Worm (Caenorhabditis elegans) whole organism, L1 larva: ENCODE measurements around the gene T04A8.7.
A peak's percentile ranks its signal among the peaks of the same experiment; 100 is the strongest.

Experiments
- C16A3.4 ChIP-seq: fragments of 150-350 bp; optimal IDR thresholded peaks from 2 replicates; lab custom pipeline; 2014; ENCODE audit warnings: missing biosample characterization, missing genetic modification characterization
- C34B4.2 ChIP-seq: sonication (generic microtip); optimal IDR thresholded peaks from 2 replicates; lab custom pipeline; 2017; ENCODE audit warnings: mild to moderate bottlenecking, missing genetic modification characterization, missing compliant biosample characterization
- F16B12.6 ChIP-seq: fragments of 150-350 bp; optimal IDR thresholded peaks from 2 replicates; lab custom pipeline; 2014; ENCODE audit warnings: missing biosample characterization, missing genetic modification characterization
- Y116A8C.19 ChIP-seq: sonication (generic microtip); optimal IDR thresholded peaks from 2 replicates; lab custom pipeline; 2016; ENCODE audit warnings: missing compliant biosample characterization, missing genetic modification characterization, borderline replicate concordance
- alr-1 ChIP-seq: fragments of 200-800 bp; sonication (Bioruptor generic); optimal IDR thresholded peaks from 2 replicates; lab custom pipeline; 2018; ENCODE audit warnings: borderline replicate concordance, mild to moderate bottlenecking, missing genetic modification characterization, missing compliant biosample characterization
- aly-2 ChIP-seq: fragments of 150-350 bp; optimal IDR thresholded peaks from 2 replicates; lab custom pipeline; 2014; ENCODE audit warnings: missing biosample characterization, missing genetic modification characterization
- blmp-1 ChIP-seq: fragments of 150-350 bp; optimal IDR thresholded peaks from 2 replicates; lab custom pipeline; 2014; ENCODE audit warnings: missing biosample characterization, missing genetic modification characterization
- ceh-8 ChIP-seq: fragments of 200-800 bp; sonication (Bioruptor generic); optimal IDR thresholded peaks from 2 replicates; lab custom pipeline; 2018; ENCODE audit warnings: mild to moderate bottlenecking, missing genetic modification characterization, moderate library complexity, missing compliant biosample characterization
- ceh-82 ChIP-seq, 3 experiments: fragments of 150-350 bp in 1 of 3; sonication (generic microtip) in 2 of 3; optimal IDR thresholded peaks; 2 replicates each; lab custom pipeline; 2014 to 2017; ENCODE audit warnings: missing biosample characterization in 3 of 3, missing genetic modification characterization in 3 of 3
- dpl-1 ChIP-seq, 3 experiments: fragments of 150-350 bp in 2 of 3; sonication (generic microtip) in 1 of 3; optimal IDR thresholded peaks; 2 replicates each; lab custom pipeline; 2014 to 2017; ENCODE audit warnings: missing biosample characterization in 3 of 3, missing genetic modification characterization in 3 of 3, missing genetic modification reagents in 3 of 3
- dsc-1 ChIP-seq: sonication (generic microtip); optimal IDR thresholded peaks from 2 replicates; lab custom pipeline; 2016; ENCODE audit warnings: mild to moderate bottlenecking, missing genetic modification characterization, missing compliant biosample characterization
- efl-1 ChIP-seq, 4 experiments: fragments of 150-350 bp; optimal IDR thresholded peaks in 3 of 4; peaks in 1 of 4; 1 replicate in 1 of 4; 2 replicates in 3 of 4; lab custom pipeline; 2014; ENCODE audit warnings: missing biosample characterization in 2 of 4, missing genetic modification characterization in 2 of 4, missing genetic modification reagents in 2 of 4
- efl-3 ChIP-seq: fragments of 200-800 bp; sonication (Bioruptor generic); optimal IDR thresholded peaks from 2 replicates; lab custom pipeline; 2018; ENCODE audit warnings: mild to moderate bottlenecking, missing genetic modification characterization, missing compliant biosample characterization
- egl-13 ChIP-seq: sonication (generic microtip); optimal IDR thresholded peaks from 2 replicates; lab custom pipeline; 2016; ENCODE audit warnings: missing genotype, missing genetic modification reagents, missing genetic modification characterization, missing compliant biosample characterization
- egl-27 ChIP-seq, 2 experiments: fragments of 150-350 bp in 1 of 2; sonication (generic microtip); optimal IDR thresholded peaks; 3 replicates each; lab custom pipeline; 2017 to 2018; ENCODE audit warnings: missing biosample characterization in 2 of 2, missing genetic modification characterization in 2 of 2, missing genetic modification reagents in 2 of 2
- elt-3 ChIP-seq, 6 experiments: fragments of 150-350 bp in 1 of 6; sonication (generic microtip); optimal IDR thresholded peaks; 2 replicates each; lab custom pipeline; 2017 to 2018; ENCODE audit warnings: missing biosample characterization in 6 of 6, missing genetic modification characterization in 6 of 6, inconsistent platforms in 1 of 6
- fkh-10 ChIP-seq: sonication (generic microtip); optimal IDR thresholded peaks from 2 replicates; lab custom pipeline; 2017; ENCODE audit warnings: missing biosample characterization, missing genetic modification reagents, missing genetic modification characterization
- grh-1 ChIP-seq: fragments of 200-800 bp; sonication (Bioruptor generic); IDR thresholded peaks from 2 replicates; pipeline ENCODE4 v1.3.6; 2022; ENCODE audit warnings: missing genetic modification reagents, missing genetic modification characterization, missing compliant biosample characterization
- hpl-2 ChIP-seq: fragments of 150-350 bp; optimal IDR thresholded peaks from 2 replicates; lab custom pipeline; 2014; ENCODE audit warnings: missing biosample characterization, missing genetic modification reagents, missing genetic modification characterization
- irx-1 ChIP-seq: sonication (generic microtip); optimal IDR thresholded peaks from 2 replicates; lab custom pipeline; 2016; ENCODE audit warnings: missing genetic modification characterization, missing compliant biosample characterization
- isw-1 ChIP-seq: fragments of 200-800 bp; sonication (Bioruptor generic); IDR thresholded peaks from 2 replicates; pipeline ENCODE4 v1.3.6; 2022; ENCODE audit warnings: missing genetic modification characterization, missing compliant biosample characterization
- lin-35 ChIP-seq, 2 experiments: fragments of 150-350 bp; optimal IDR thresholded peaks; 2 replicates each; lab custom pipeline; 2014; ENCODE audit warnings: missing biosample characterization in 2 of 2, missing genetic modification characterization in 2 of 2, missing genetic modification reagents in 2 of 2
- lin-39 ChIP-seq: fragments of 150-350 bp; optimal IDR thresholded peaks from 2 replicates; lab custom pipeline; 2014; ENCODE audit warnings: missing biosample characterization, missing genetic modification reagents, missing genetic modification characterization
- lir-3 ChIP-seq: sonication (generic microtip); optimal IDR thresholded peaks from 2 replicates; lab custom pipeline; 2016; ENCODE audit warnings: mild to moderate bottlenecking, missing genetic modification characterization, moderate library complexity, missing compliant biosample characterization; ENCODE audit not compliant: poor library complexity
- mdl-1 ChIP-seq, 2 experiments: fragments of 150-350 bp; optimal IDR thresholded peaks; 2 replicates each; lab custom pipeline; 2014 to 2017; ENCODE audit warnings: missing biosample characterization in 2 of 2, missing genetic modification characterization in 2 of 2, inconsistent platforms in 1 of 2
- nhr-11 ChIP-seq: fragments of 150-350 bp; optimal IDR thresholded peaks from 2 replicates; lab custom pipeline; 2014; ENCODE audit warnings: missing biosample characterization, missing genetic modification characterization
- nhr-12 ChIP-seq: sonication (generic microtip); optimal IDR thresholded peaks from 2 replicates; lab custom pipeline; 2017; ENCODE audit warnings: missing biosample characterization, missing genetic modification characterization
- nhr-237 ChIP-seq: fragments of 150-350 bp; optimal IDR thresholded peaks from 2 replicates; lab custom pipeline; 2014; ENCODE audit warnings: missing biosample characterization, missing genetic modification characterization
- nhr-47 ChIP-seq: sonication (generic microtip); optimal IDR thresholded peaks from 2 replicates; lab custom pipeline; 2016; ENCODE audit warnings: mild to moderate bottlenecking, missing genetic modification characterization, moderate library complexity, missing compliant biosample characterization
- nhr-71 ChIP-seq: sonication (generic microtip); optimal IDR thresholded peaks from 2 replicates; lab custom pipeline; 2016; ENCODE audit warnings: mild to moderate bottlenecking, missing genetic modification characterization, moderate library complexity, missing compliant biosample characterization
- nhr-76 ChIP-seq: sonication (generic microtip); optimal IDR thresholded peaks from 2 replicates; lab custom pipeline; 2017; ENCODE audit warnings: missing biosample characterization, missing genetic modification characterization
- nhr-77 ChIP-seq: fragments of 150-350 bp; optimal IDR thresholded peaks from 2 replicates; lab custom pipeline; 2014; ENCODE audit warnings: missing biosample characterization, missing genetic modification characterization
- nhr-85 ChIP-seq: sonication (generic microtip); peaks from one replicate; lab custom pipeline; 2016; ENCODE audit warnings: missing genetic modification characterization, inconsistent platforms, missing compliant biosample characterization
- pag-3 ChIP-seq: sonication (generic microtip); optimal IDR thresholded peaks from 2 replicates; lab custom pipeline; 2017; ENCODE audit warnings: missing genetic modification characterization, mild to moderate bottlenecking, missing compliant biosample characterization, antibody characterized with exemption, borderline replicate concordance; ENCODE audit not compliant: insufficient read depth
- rnt-1 ChIP-seq: sonication (generic microtip); optimal IDR thresholded peaks from 2 replicates; lab custom pipeline; 2016; ENCODE audit warnings: mild to moderate bottlenecking, missing genetic modification characterization, moderate library complexity, missing compliant biosample characterization
- skn-1 ChIP-seq: fragments of 150-350 bp; optimal IDR thresholded peaks from 2 replicates; lab custom pipeline; 2014; ENCODE audit warnings: missing biosample characterization, missing genetic modification characterization
- snu-23 ChIP-seq: sonication (generic microtip); optimal IDR thresholded peaks from 2 replicates; lab custom pipeline; 2016; ENCODE audit warnings: missing genetic modification characterization, missing compliant biosample characterization
- sox-4 ChIP-seq: sonication (generic microtip); optimal IDR thresholded peaks from 2 replicates; lab custom pipeline; 2016; ENCODE audit warnings: missing genetic modification characterization, missing compliant biosample characterization
- sup-37 ChIP-seq: fragments of 200-800 bp; sonication (Bioruptor generic); optimal IDR thresholded peaks from 2 replicates; lab custom pipeline; 2018; ENCODE audit warnings: mild to moderate bottlenecking, missing genetic modification characterization, missing compliant biosample characterization
- swsn-7 ChIP-seq: sonication (generic microtip); optimal IDR thresholded peaks from 2 replicates; lab custom pipeline; 2016; ENCODE audit warnings: missing genetic modification characterization, missing compliant biosample characterization
- tbx-2 ChIP-seq: sonication (generic microtip); optimal IDR thresholded peaks from 2 replicates; lab custom pipeline; 2016; ENCODE audit warnings: missing genetic modification characterization, missing compliant biosample characterization
- unc-62 ChIP-seq: fragments of 150-350 bp; optimal IDR thresholded peaks from 2 replicates; lab custom pipeline; 2014; ENCODE audit warnings: missing biosample characterization, missing genetic modification reagents, missing genetic modification characterization
- unc-98 ChIP-seq: fragments of 200-800 bp; sonication (Bioruptor generic); IDR thresholded peaks from 2 replicates; pipeline ENCODE4 v1.3.6; 2022; ENCODE audit warnings: missing genetic modification characterization, missing compliant biosample characterization
- vab-15 ChIP-seq: sonication (generic microtip); optimal IDR thresholded peaks from 2 replicates; lab custom pipeline; 2017; ENCODE audit warnings: missing genotype, mild to moderate bottlenecking, missing genetic modification characterization, missing compliant biosample characterization
- xbp-1 ChIP-seq: sonication (generic microtip); optimal IDR thresholded peaks from 2 replicates; lab custom pipeline; 2016; ENCODE audit warnings: missing genetic modification characterization, missing compliant biosample characterization

The T04A8.7 gene

ce11 chrIII:4687134-4687533 is 8.0 kb upstream of the T04A8.7 start (continued):
- TF ChIP-seq nhr-11 (tag; lab: Kevin White, UChicago): no peak
- no peak for TF ChIP-seq fkh-10 (GFP tag; lab: Kevin White, UChicago)
- peak; percentile 58 for TF ChIP-seq snu-23
- peak; percentile 0 for TF ChIP-seq swsn-7
- no peak for TF ChIP-seq Y116A8C.19 (tag; lab: Kevin White, UChicago)
- no peak for TF ChIP-seq C34B4.2 (tag; lab: Kevin White, UChicago)
- TF ChIP-seq xbp-1 (tag; lab: Kevin White, UChicago): no peak
- no peak for TF ChIP-seq nhr-12 (tag; lab: Kevin White, UChicago)
- TF ChIP-seq lin-39 (tag; lab: Kevin White, UChicago): peak; percentile 17
- TF ChIP-seq irx-1: no peak

- TF ChIP-seq nhr-237 (tag; lab: Kevin White, UChicago): no peak
- TF ChIP-seq tbx-2 (tag; lab: Kevin White, UChicago): no peak
- TF ChIP-seq lin-39 (tag; lab: Kevin White, UChicago): no peak
- TF ChIP-seq lir-3 (tag; lab: Kevin White, UChicago): no peak
- peak; percentile 5 for TF ChIP-seq nhr-71 (tag; lab: Kevin White, UChicago)
- no peak for TF ChIP-seq blmp-1 (tag; lab: Kevin White, UChicago)
- peak; percentile 7 for TF ChIP-seq rnt-1 (tag; lab: Kevin White, UChicago)
- TF ChIP-seq hpl-2: no peak
- TF ChIP-seq egl-13: no peak
- TF ChIP-seq nhr-85 (tag; lab: Kevin White, UChicago): no peak
- TF ChIP-seq nhr-11 (tag; lab: Kevin White, UChicago): no peak
- no peak for TF ChIP-seq pag-3 (tag; lab: Kevin White, UChicago)
- TF ChIP-seq isw-1 (GFP tag; lab: Robert Waterston, UW): no peak
These were observed 6.8 kb upstream of the T04A8.7 start, which contains the start of gene tag-243 for ce11 chrIII:4688356-4688755. tag-243 (minus strand) TSS chrIII:4688456.

- TF ChIP-seq nhr-47 (tag; lab: Kevin White, UChicago) (no peak), dsc-1 (tag; lab: Kevin White, UChicago) (no peak), ceh-8 (peak; percentile 2)
- TF ChIP-seq, all 84 proteins: peak for 1
These were observed 6.2 kb upstream of the T04A8.7 start, which contains the start of gene ppat-1 for ce11 chrIII:4688965-4689364. ppat-1 (plus strand) TSS chrIII:4689280.

- TF ChIP-seq irx-1 (peak; percentile 56), nhr-237 (tag; lab: Kevin White, UChicago) (no peak), isw-1 (GFP tag; lab: Robert Waterston, UW) (no peak), mdl-1 (tag; optimal IDR thresholded peaks at IDR 0.05; lab: Kevin White, UChicago) (peak in 1 of 2 experiments; percentile 94), sup-37 (peak; percentile 49), nhr-11 (tag; lab: Kevin White, UChicago) (no peak), alr-1 (tag; lab: Kevin White, UChicago) (no peak), rnt-1 (tag; lab: Kevin White, UChicago) (peak; percentile 83), sox-4 (tag; lab: Kevin White, UChicago) (no peak), ceh-82 (tag; optimal IDR thresholded peaks at IDR 0.05; lab: Kevin White, UChicago) (peak; percentile 20 to 64 (median 61)), F16B12.6 (tag; lab: Kevin White, UChicago) (no peak), efl-1 (optimal IDR thresholded peaks at IDR 0.05; lab: Kevin White, UChicago) (peak; percentile 50 to 72), efl-1 (GFP tag; optimal IDR thresholded peaks at IDR 0.05 in 1 of 2; lab: Kevin White, UChicago) (peak; percentile 32 to 97), aly-2 (tag; lab: Kevin White, UChicago) (peak; percentile 24), unc-98 (GFP tag; lab: Robert Waterston, UW) (no peak), nhr-12 (tag; lab: Kevin White, UChicago) (no peak), ceh-8 (no peak), nhr-77 (tag; lab: Kevin White, UChicago) (peak; percentile 66), nhr-76 (tag; lab: Kevin White, UChicago) (no peak), C16A3.4 (tag; lab: Kevin White, UChicago) (peak; percentile 82), egl-27 (tag; optimal IDR thresholded peaks at IDR 0.05; lab: Kevin White, UChicago) (no peak), grh-1 (GFP tag; lab: Robert Waterston, UW) (0 out of 2 replicates have a peak, but pooled peaks have one; percentile 38), lin-35 (GFP tag; optimal IDR thresholded peaks at IDR 0.05; lab: Kevin White, UChicago) (peak; percentile 41 to 86), efl-3 (GFP tag; lab: Kevin White, UChicago) (no peak), unc-62 (GFP tag; lab: Kevin White, UChicago) (no peak), skn-1 (tag; lab: Kevin White, UChicago) (peak; percentile 47), dpl-1 (GFP tag; optimal IDR thresholded peaks at IDR 0.05; lab: Kevin White, UChicago) (peak; percentile 40 to 62 (median 58)), vab-15 (tag; lab: Kevin White, UChicago) (no peak), elt-3 (tag; optimal IDR thresholded peaks at IDR 0.05; lab: Kevin White, UChicago) (peak in 3 of 6 experiments; percentile 9 to 71 (median 21))
These were observed 5.6 kb upstream of the T04A8.7 start for ce11 chrIII:4689595-4689994.
